Worm (Caenorhabditis elegans): ENCODE results near the gene ain-1.

ce11 chrX:16604566-16604965, 8.7 kb upstream of the ain-1 start:
- peak; percentile 59 for TF ChIP-seq ref-1 (GFP tag; conservative IDR thresholded peaks at IDR 0.05)
- TF ChIP-seq ztf-23 (GFP tag; IDR thresholded peaks at IDR 0.05), result peak; percentile 89
- peak; percentile 84 for TF ChIP-seq flt-1 (GFP tag; IDR thresholded peaks at IDR 0.05)
- TF ChIP-seq med-1 (GFP tag; optimal IDR thresholded peaks at IDR 0.05; ENCODE audit: insufficient read depth), result peak; percentile 50
- TF ChIP-seq tab-1 (GFP tag; IDR thresholded peaks at IDR 0.05), result peak; percentile 77

Measured in whole organism, midembryonic.